Worm (Caenorhabditis elegans): ENCODE data around the gene dnj-8.

ce11 chrII:6636136-6636535 is 38.3 kb upstream of the dnj-8 start, which contains the start of gene T19D12.5:
- TF ChIP-seq fos-1 (tag; optimal IDR thresholded peaks at IDR 0.05) (no peak), lsy-2 (tag; optimal IDR thresholded peaks at IDR 0.05) (no peak), nhr-25 (tag; optimal IDR thresholded peaks at IDR 0.05; ENCODE audit: borderline replicate concordance, insufficient read depth) (no peak), fkh-10 (GFP tag; optimal IDR thresholded peaks at IDR 0.05) (no peak), R02D3.7 (tag; optimal IDR thresholded peaks at IDR 0.05) (no peak), Y48G9A.11 (GFP tag; IDR thresholded peaks at IDR 0.05) (no peak), ceh-82 (tag; optimal IDR thresholded peaks at IDR 0.05) (no peak)
